Fruit fly (Drosophila melanogaster) whole organism, embryonic: Measurements from ENCODE around the gene CG15638.

ENCODE experiments used
- Aef1 ChIP-seq: fragments of 200-800 bp; sonication (Bioruptor generic); IDR thresholded peaks from 3 replicates; pipeline ENCODE4 v1.3.6; 2022; ENCODE audit warnings: missing biosample characterization, missing genetic modification characterization
- Atf6 ChIP-seq: fragments of 200-800 bp; sonication (Bioruptor generic); IDR thresholded peaks from 2 replicates; pipeline ENCODE4 v1.3.6; 2022; ENCODE audit warnings: missing biosample characterization, missing genetic modification characterization
- BEAF-32 ChIP-seq: fragments of 200-800 bp; sonication (Bioruptor generic); optimal IDR thresholded peaks from 3 replicates; lab custom pipeline; 2017; ENCODE audit warnings: missing biosample characterization, missing genetic modification characterization, mild to moderate bottlenecking, moderate library complexity, missing genetic modification reagents
- Blimp-1 ChIP-seq: fragments of 200-800 bp; sonication (Bioruptor generic); optimal IDR thresholded peaks from 3 replicates; lab custom pipeline; 2018; ENCODE audit warnings: missing biosample characterization, missing genetic modification characterization, mild to moderate bottlenecking, moderate library complexity, missing genetic modification reagents
- CG11695 ChIP-seq: fragments of 200-800 bp; sonication (Bioruptor generic); IDR thresholded peaks from 3 replicates; pipeline ENCODE4 v1.3.6; 2022; ENCODE audit warnings: missing biosample characterization, missing genetic modification characterization
- CG11723 ChIP-seq: fragments of 200-800 bp; sonication (Bioruptor generic); optimal IDR thresholded peaks from 2 replicates; lab custom pipeline; 2017; ENCODE audit warnings: missing biosample characterization, mild to moderate bottlenecking, missing genetic modification characterization
- CG12942 ChIP-seq: fragments of 200-800 bp; sonication (Bioruptor generic); optimal IDR thresholded peaks from 3 replicates; lab custom pipeline; 2016; ENCODE audit warnings: missing biosample characterization, missing genetic modification characterization
- CG17612 ChIP-seq: fragments of 200-800 bp; sonication (Bioruptor generic); IDR thresholded peaks from 2 replicates; pipeline ENCODE4 v1.3.6; 2022; ENCODE audit warnings: missing biosample characterization, missing genetic modification characterization
- CG17802 ChIP-seq: fragments of 200-800 bp; sonication (Bioruptor generic); optimal IDR thresholded peaks from 2 replicates; lab custom pipeline; 2018; ENCODE audit warnings: missing biosample characterization, mild to moderate bottlenecking, missing genetic modification characterization, moderate library complexity
- CG17829 ChIP-seq: fragments of 200-800 bp; optimal IDR thresholded peaks from 2 replicates; lab custom pipeline; 2019; ENCODE audit warnings: missing biosample characterization, mild to moderate bottlenecking, missing genetic modification characterization, moderate library complexity
- CG3065 ChIP-seq: fragments of 200-800 bp; sonication (Bioruptor generic); optimal IDR thresholded peaks from 2 replicates; lab custom pipeline; 2016; ENCODE audit warnings: missing biosample characterization, missing genetic modification characterization
- CG33557 ChIP-seq: fragments of 200-800 bp; sonication (Bioruptor generic); optimal IDR thresholded peaks from 2 replicates; lab custom pipeline; 2019; ENCODE audit warnings: missing biosample characterization, mild to moderate bottlenecking, missing genetic modification characterization, moderate library complexity
- CG34422 ChIP-seq: fragments of 200-800 bp; sonication (Bioruptor generic); IDR thresholded peaks from 3 replicates; pipeline ENCODE4 v1.3.6; 2022; ENCODE audit warnings: missing biosample characterization, missing genetic modification characterization
- CG3726 ChIP-seq: fragments of 200-800 bp; sonication (Bioruptor generic); IDR thresholded peaks from 3 replicates; pipeline ENCODE4, ENCODE4 v1.3.6; 2022; ENCODE audit warnings: missing biosample characterization, missing genetic modification characterization
- CG42726 ChIP-seq: fragments of 200-800 bp; sonication (Bioruptor generic); IDR thresholded peaks from 2 replicates; pipeline ENCODE4 v1.3.6; 2022; ENCODE audit warnings: missing biosample characterization, missing genetic modification characterization; ENCODE audit not compliant: partially characterized antibody
- CG5180 ChIP-seq: fragments of 200-800 bp; sonication (Bioruptor generic); optimal IDR thresholded peaks from 3 replicates; lab custom pipeline; 2017; ENCODE audit warnings: missing biosample characterization, missing genetic modification characterization, mild to moderate bottlenecking, moderate library complexity, missing genetic modification reagents
- CG6254 ChIP-seq: fragments of 200-800 bp; sonication (Bioruptor generic); optimal IDR thresholded peaks from 3 replicates; lab custom pipeline; 2017; ENCODE audit warnings: mild to moderate bottlenecking, missing biosample characterization, missing genetic modification reagents, missing genetic modification characterization
- CG6813 ChIP-seq: fragments of 200-800 bp; sonication (Bioruptor generic); optimal IDR thresholded peaks from 2 replicates; lab custom pipeline; 2017; ENCODE audit warnings: missing biosample characterization, missing genetic modification characterization, mild to moderate bottlenecking, moderate library complexity, missing genetic modification reagents
- CG6854 ChIP-seq: fragments of 200-800 bp; sonication (Bioruptor generic); optimal IDR thresholded peaks from 3 replicates; lab custom pipeline; 2017; ENCODE audit warnings: missing biosample characterization, mild to moderate bottlenecking, missing genetic modification characterization
- CG7372 ChIP-seq: fragments of 200-800 bp; sonication (Bioruptor generic); IDR thresholded peaks from 2 replicates; pipeline ENCODE4 v1.3.6; 2022; ENCODE audit warnings: missing biosample characterization, missing genetic modification characterization
- CG8281 ChIP-seq: fragments of 200-800 bp; sonication (Bioruptor generic); optimal IDR thresholded peaks from 2 replicates; lab custom pipeline; 2018; ENCODE audit warnings: missing biosample characterization, mild to moderate bottlenecking, missing genetic modification characterization, moderate library complexity
- CG8388 ChIP-seq: fragments of 200-800 bp; sonication (Bioruptor generic); optimal IDR thresholded peaks from 2 replicates; lab custom pipeline; 2019; ENCODE audit warnings: missing biosample characterization, mild to moderate bottlenecking, missing genetic modification characterization, moderate library complexity
- CG9437 ChIP-seq: fragments of 200-800 bp; sonication (Bioruptor generic); optimal IDR thresholded peaks from 2 replicates; lab custom pipeline; 2018; ENCODE audit warnings: missing biosample characterization, mild to moderate bottlenecking, missing genetic modification characterization
- CoRest ChIP-seq: fragments of 200-800 bp; sonication (Bioruptor generic); optimal IDR thresholded peaks from 3 replicates; lab custom pipeline; 2018; ENCODE audit warnings: missing biosample characterization, mild to moderate bottlenecking, missing genetic modification characterization, moderate library complexity
- D19B ChIP-seq: fragments of 200-800 bp; sonication (Bioruptor generic); optimal IDR thresholded peaks from 2 replicates; lab custom pipeline; 2017; ENCODE audit warnings: missing biosample characterization, mild to moderate bottlenecking, missing genetic modification characterization
- Dip2 ChIP-seq: fragments of 200-800 bp; sonication (Bioruptor generic); IDR thresholded peaks from 2 replicates; pipeline ENCODE4 v1.3.6; 2022; ENCODE audit warnings: missing biosample characterization, missing genetic modification characterization
- Dref ChIP-seq: fragments of 200-800 bp; sonication (Bioruptor generic); IDR thresholded peaks from 2 replicates; pipeline ENCODE4 v1.3.6; 2022; ENCODE audit warnings: missing biosample characterization, missing genetic modification characterization
- Eip74EF ChIP-seq, 2 experiments: fragments of 200-800 bp in 1 of 2; fragments of >200 bp in 1 of 2; sonication (Bioruptor generic) in 1 of 2; optimal IDR thresholded peaks; 2 replicates each; lab custom pipeline; 2017 to 2019; ENCODE audit warnings: missing biosample characterization in 2 of 2, missing genetic modification characterization in 2 of 2, mild to moderate bottlenecking in 1 of 2, moderate library complexity in 1 of 2
- Ets97D ChIP-seq: fragments of 200-800 bp; sonication (Bioruptor generic); optimal IDR thresholded peaks from 3 replicates; lab custom pipeline; 2016; ENCODE audit warnings: missing biosample characterization, missing genetic modification characterization
- Hr78 ChIP-seq, 2 experiments: fragments of 200-800 bp in 1 of 2; fragments of >200 bp in 1 of 2; sonication (Bioruptor generic) in 1 of 2; optimal IDR thresholded peaks; 2 replicates each; lab custom pipeline; 2017 to 2019; ENCODE audit warnings: missing biosample characterization in 2 of 2, missing genetic modification characterization in 2 of 2, mild to moderate bottlenecking in 1 of 2, moderate library complexity in 1 of 2
- Lhr ChIP-seq: fragments of 200-800 bp; sonication (Bioruptor generic); optimal IDR thresholded peaks from 3 replicates; lab custom pipeline; 2017; ENCODE audit warnings: mild to moderate bottlenecking, missing biosample characterization, missing genetic modification reagents, missing genetic modification characterization
- Lim3 ChIP-seq: fragments of 200-800 bp; sonication (Bioruptor generic); IDR thresholded peaks from 2 replicates; pipeline ENCODE4 v1.3.6; 2022; ENCODE audit warnings: missing biosample characterization, missing genetic modification characterization
- Mes4 ChIP-seq: fragments of 200-800 bp; sonication (Bioruptor generic); optimal IDR thresholded peaks from 2 replicates; lab custom pipeline; 2016; ENCODE audit warnings: missing biosample characterization, missing genetic modification characterization
- Nf-YA ChIP-seq: fragments of 200-800 bp; sonication (Bioruptor generic); IDR thresholded peaks from 2 replicates; pipeline ENCODE4 v1.3.6; 2022; ENCODE audit warnings: missing biosample characterization, missing genetic modification characterization
- PHDP ChIP-seq: fragments of 200-800 bp; sonication (Bioruptor generic); optimal IDR thresholded peaks from 3 replicates; lab custom pipeline; 2018; ENCODE audit warnings: missing biosample characterization, mild to moderate bottlenecking, missing genetic modification characterization, moderate library complexity
- Scr ChIP-seq: fragments of 200-800 bp; sonication (Bioruptor generic); IDR thresholded peaks from 2 replicates; pipeline ENCODE4 v1.3.6; 2022; ENCODE audit warnings: missing biosample characterization, missing genetic modification characterization; ENCODE audit not compliant: partially characterized antibody
- Sox100B ChIP-seq: fragments of 200-800 bp; sonication (Bioruptor generic); optimal IDR thresholded peaks from 3 replicates; lab custom pipeline; 2018; ENCODE audit warnings: missing biosample characterization, mild to moderate bottlenecking, missing genetic modification characterization
- Sry-δ ChIP-seq: fragments of 200-800 bp; sonication (Bioruptor generic); optimal IDR thresholded peaks from 2 replicates; lab custom pipeline; 2016; ENCODE audit warnings: missing biosample characterization, missing genetic modification characterization
- az2 ChIP-seq: fragments of 200-800 bp; sonication (Bioruptor generic); optimal IDR thresholded peaks from 3 replicates; lab custom pipeline; 2016; ENCODE audit warnings: missing biosample characterization, missing genetic modification characterization
- cad ChIP-seq: fragments of >200 bp; optimal IDR thresholded peaks from 2 replicates; lab custom pipeline; 2017; ENCODE audit warnings: missing biosample characterization, missing genetic modification characterization
- fd96Cb ChIP-seq: fragments of 200-800 bp; sonication (Bioruptor generic); optimal IDR thresholded peaks from 2 replicates; lab custom pipeline; 2018; ENCODE audit warnings: missing biosample characterization, mild to moderate bottlenecking, missing genetic modification characterization, moderate library complexity
- gcm ChIP-seq: fragments of 200-800 bp; sonication (Bioruptor generic); optimal IDR thresholded peaks from 2 replicates; lab custom pipeline; 2019; ENCODE audit warnings: missing biosample characterization, mild to moderate bottlenecking, missing genetic modification characterization, moderate library complexity
- kay ChIP-seq: fragments of 200-800 bp; sonication (Bioruptor generic); optimal IDR thresholded peaks from 2 replicates; lab custom pipeline; 2016; ENCODE audit warnings: missing biosample characterization, missing genetic modification characterization
- nmo ChIP-seq: fragments of 200-800 bp; sonication (Bioruptor generic); optimal IDR thresholded peaks from 2 replicates; lab custom pipeline; 2018; ENCODE audit warnings: missing biosample characterization, mild to moderate bottlenecking, missing genetic modification characterization, moderate library complexity
- pros ChIP-seq: fragments of 200-800 bp; sonication (Bioruptor generic); optimal IDR thresholded peaks from 3 replicates; lab custom pipeline; 2019; ENCODE audit warnings: missing biosample characterization, mild to moderate bottlenecking, missing genetic modification characterization, moderate library complexity
- slou ChIP-seq: fragments of 200-800 bp; sonication (Bioruptor generic); optimal IDR thresholded peaks from 3 replicates; lab custom pipeline; 2016; ENCODE audit warnings: missing biosample characterization, missing genetic modification characterization
- ttk ChIP-seq: fragments of 200-800 bp; sonication (Bioruptor generic); IDR thresholded peaks from 2 replicates; pipeline ENCODE4 v2.1.2; 2022; ENCODE audit warnings: missing biosample characterization, missing genetic modification characterization
- vvl ChIP-seq: fragments of 200-800 bp; sonication (Bioruptor generic); IDR thresholded peaks from 2 replicates; pipeline ENCODE4 v1.3.6; 2022; ENCODE audit warnings: missing biosample characterization, missing genetic modification characterization
- yki ChIP-seq: fragments of >200 bp; optimal IDR thresholded peaks from 3 replicates; lab custom pipeline; 2018
- zfh1 ChIP-seq: fragments of 200-800 bp; sonication (Bioruptor generic); IDR thresholded peaks from 3 replicates; pipeline ENCODE4 v1.3.6; 2022; ENCODE audit warnings: missing biosample characterization, missing genetic modification characterization

CG15638 gene

DNA sequence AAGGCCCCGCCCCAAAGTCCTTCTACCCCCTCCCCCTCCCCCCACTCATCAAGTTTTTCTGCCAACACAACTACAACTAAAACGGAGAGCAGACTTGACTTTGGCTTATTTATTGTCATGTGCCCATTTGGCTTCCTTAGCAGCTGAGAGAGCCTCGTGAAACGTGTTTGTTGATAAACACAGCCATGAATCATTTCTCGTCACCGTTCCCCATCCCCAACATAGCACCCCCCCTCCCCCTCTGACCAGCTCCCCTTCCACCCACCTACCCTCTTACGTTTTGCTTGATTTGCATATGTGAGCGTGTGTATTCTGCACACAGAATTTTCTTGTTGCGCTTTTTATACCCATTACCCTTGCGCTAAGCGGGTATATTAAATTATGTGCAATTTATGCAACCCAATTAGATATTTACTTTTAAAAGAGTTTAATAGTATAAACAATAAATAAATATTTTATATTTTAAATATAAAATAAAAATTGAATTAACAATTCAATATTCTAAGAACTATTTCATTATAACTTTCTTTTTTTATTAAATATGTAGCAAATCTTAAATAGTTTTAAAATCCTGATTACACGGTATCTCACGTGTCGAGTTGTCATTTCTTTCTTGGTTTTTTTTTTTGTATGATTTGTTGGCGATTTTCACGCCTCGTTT, 36.3 kb upstream of the CG15638 start (continued):
- TF ChIP-seq Scr (GFP tag; lab: Robert Waterston, UW) (no peak), Hr78 (GFP tag; optimal IDR thresholded peaks at IDR 0.05; lab: Kevin White, UChicago) (no peak), Sry-δ (GFP tag; lab: Kevin White, UChicago) (no peak), yki (lab: Kevin White, UChicago) (no peak), CG3065 (GFP tag; lab: Kevin White, UChicago) (no peak), CG12942 (no peak), Dref (GFP tag; lab: Robert Waterston, UW) (no peak), ttk (no peak), CG34422 (no peak), CG5180 (GFP tag; lab: Kevin White, UChicago) (no peak), CoRest (tag; lab: Kevin White, UChicago) (peak; percentile 53), CG33557 (GFP tag; lab: Kevin White, UChicago) (no peak), CG11723 (GFP tag; lab: Kevin White, UChicago) (no peak), Atf6 (GFP tag; lab: Robert Waterston, UW) (no peak), Ets97D (GFP tag; lab: Kevin White, UChicago) (no peak), nmo (GFP tag; lab: Kevin White, UChicago) (peak; percentile 34), pros (GFP tag; lab: Kevin White, UChicago) (no peak), CG11695 (0 out of 3 replicates have a peak, but pooled peaks have one; percentile 20), CG8281 (tag; lab: Kevin White, UChicago) (no peak), CG7372 (no peak), Eip74EF (GFP tag; optimal IDR thresholded peaks at IDR 0.05; lab: Kevin White, UChicago) (no peak), az2 (peak; percentile 9), CG17829 (tag; lab: Kevin White, UChicago) (no peak), Aef1 (GFP tag; lab: Robert Waterston, UW) (no peak), Blimp-1 (GFP tag; lab: Kevin White, UChicago) (peak; percentile 41), gcm (GFP tag; lab: Kevin White, UChicago) (no peak), slou (no peak), CG6854 (GFP tag; lab: Kevin White, UChicago) (no peak), CG17612 (no peak), vvl (GFP tag; lab: Robert Waterston, UW) (peak; percentile 47), D19B (GFP tag; lab: Kevin White, UChicago) (peak; percentile 69), cad (GFP tag; lab: Kevin White, UChicago) (no peak), CG8388 (GFP tag; lab: Kevin White, UChicago) (peak; percentile 29), PHDP (peak; percentile 14), Lim3 (GFP tag; lab: Robert Waterston, UW) (no peak), CG6813 (no peak), Nf-YA (GFP tag; lab: Robert Waterston, UW) (no peak), Dip2 (no peak), CG42726 (no peak), CG6254 (GFP tag; lab: Kevin White, UChicago) (no peak), CG3726 (no peak), Sox100B (peak; percentile 39), BEAF-32 (GFP tag; lab: Kevin White, UChicago) (no peak), CG9437 (GFP tag; lab: Kevin White, UChicago) (no peak), Mes4 (GFP tag; lab: Kevin White, UChicago) (no peak), fd96Cb (tag; lab: Kevin White, UChicago) (peak; percentile 23), Lhr (no peak), CG17802 (tag; lab: Kevin White, UChicago) (no peak), zfh1 (no peak), kay (GFP tag; lab: Kevin White, UChicago) (peak; percentile 7)
